Worm (Caenorhabditis elegans) whole organism, L1 larva: ENCODE data around the gene B0250.18.
A peak's percentile ranks its signal among the peaks of the same experiment; 100 is the strongest.

ENCODE experiments used
- F16B12.6 ChIP-seq: fragments of 150-350 bp; optimal IDR thresholded peaks from 2 replicates; lab custom pipeline; 2014; ENCODE audit warnings: missing biosample characterization, missing genetic modification characterization
- aha-1 ChIP-seq: fragments of 150-350 bp; optimal IDR thresholded peaks from 2 replicates; lab custom pipeline; 2014; ENCODE audit warnings: missing biosample characterization, missing genetic modification characterization
- alr-1 ChIP-seq: fragments of 200-800 bp; sonication (Bioruptor generic); optimal IDR thresholded peaks from 2 replicates; lab custom pipeline; 2018; ENCODE audit warnings: borderline replicate concordance, mild to moderate bottlenecking, missing genetic modification characterization, missing compliant biosample characterization
- ama-1 ChIP-seq: fragments of 150-350 bp; optimal IDR thresholded peaks from 2 replicates; lab custom pipeline; 2014
- ceh-8 ChIP-seq: fragments of 200-800 bp; sonication (Bioruptor generic); optimal IDR thresholded peaks from 2 replicates; lab custom pipeline; 2018; ENCODE audit warnings: mild to moderate bottlenecking, missing genetic modification characterization, moderate library complexity, missing compliant biosample characterization
- ceh-88 ChIP-seq: fragments of 200-800 bp; sonication (Bioruptor generic); IDR thresholded peaks from 2 replicates; pipeline ENCODE4 v1.3.6; 2022; ENCODE audit warnings: missing genetic modification characterization, missing compliant biosample characterization
- ceh-90 ChIP-seq: sonication (generic microtip); optimal IDR thresholded peaks from 2 replicates; lab custom pipeline; 2016; ENCODE audit warnings: missing genetic modification characterization, missing compliant biosample characterization
- dsc-1 ChIP-seq: sonication (generic microtip); optimal IDR thresholded peaks from 2 replicates; lab custom pipeline; 2016; ENCODE audit warnings: mild to moderate bottlenecking, missing genetic modification characterization, missing compliant biosample characterization
- efl-1 ChIP-seq, 4 experiments: fragments of 150-350 bp; optimal IDR thresholded peaks in 3 of 4; peaks in 1 of 4; 1 replicate in 1 of 4; 2 replicates in 3 of 4; lab custom pipeline; 2014; ENCODE audit warnings: missing biosample characterization in 2 of 4, missing genetic modification characterization in 2 of 4, missing genetic modification reagents in 2 of 4
- egl-13 ChIP-seq: sonication (generic microtip); optimal IDR thresholded peaks from 2 replicates; lab custom pipeline; 2016; ENCODE audit warnings: missing genotype, missing genetic modification reagents, missing genetic modification characterization, missing compliant biosample characterization
- elt-2 ChIP-seq: sonication (generic microtip); optimal IDR thresholded peaks from 2 replicates; lab custom pipeline; 2016; ENCODE audit warnings: missing genetic modification characterization, mild to moderate bottlenecking, inconsistent platforms, missing compliant biosample characterization, missing genetic modification reagents
- elt-3 ChIP-seq, 6 experiments: fragments of 150-350 bp in 1 of 6; sonication (generic microtip); optimal IDR thresholded peaks; 2 replicates each; lab custom pipeline; 2017 to 2018; ENCODE audit warnings: missing biosample characterization in 6 of 6, missing genetic modification characterization in 6 of 6, inconsistent platforms in 1 of 6
- fkh-4 ChIP-seq: sonication (generic microtip); optimal IDR thresholded peaks from 2 replicates; lab custom pipeline; 2016; ENCODE audit warnings: missing compliant biosample characterization, missing genetic modification characterization, borderline replicate concordance
- fkh-8 ChIP-seq: sonication (generic microtip); optimal IDR thresholded peaks from 2 replicates; lab custom pipeline; 2016; ENCODE audit warnings: mild to moderate bottlenecking, missing genetic modification characterization, missing compliant biosample characterization
- grh-1 ChIP-seq: fragments of 200-800 bp; sonication (Bioruptor generic); IDR thresholded peaks from 2 replicates; pipeline ENCODE4 v1.3.6; 2022; ENCODE audit warnings: missing genetic modification reagents, missing genetic modification characterization, missing compliant biosample characterization
- hlh-17 ChIP-seq: fragments of 200-800 bp; sonication (Bioruptor generic); optimal IDR thresholded peaks from 2 replicates; lab custom pipeline; 2018; ENCODE audit warnings: missing genetic modification characterization, mild to moderate bottlenecking, missing compliant biosample characterization, moderate library complexity, borderline replicate concordance
- irx-1 ChIP-seq: sonication (generic microtip); optimal IDR thresholded peaks from 2 replicates; lab custom pipeline; 2016; ENCODE audit warnings: missing genetic modification characterization, missing compliant biosample characterization
- jun-1 ChIP-seq: fragments of 150-350 bp; optimal IDR thresholded peaks from 2 replicates; lab custom pipeline; 2014; ENCODE audit warnings: missing biosample characterization, missing genetic modification reagents, missing genetic modification characterization
- lin-13 ChIP-seq: fragments of 150-350 bp; optimal IDR thresholded peaks from 2 replicates; lab custom pipeline; 2014; ENCODE audit warnings: missing biosample characterization, missing genetic modification reagents, missing genetic modification characterization
- lin-35 ChIP-seq, 2 experiments: fragments of 150-350 bp; optimal IDR thresholded peaks; 2 replicates each; lab custom pipeline; 2014; ENCODE audit warnings: missing biosample characterization in 2 of 2, missing genetic modification characterization in 2 of 2, missing genetic modification reagents in 2 of 2
- lir-3 ChIP-seq: sonication (generic microtip); optimal IDR thresholded peaks from 2 replicates; lab custom pipeline; 2016; ENCODE audit warnings: mild to moderate bottlenecking, missing genetic modification characterization, moderate library complexity, missing compliant biosample characterization; ENCODE audit not compliant: poor library complexity
- mab-9 ChIP-seq: fragments of 200-800 bp; sonication (Bioruptor generic); IDR thresholded peaks from 2 replicates; pipeline ENCODE4 v1.3.6; 2022; ENCODE audit warnings: missing genetic modification reagents, missing genetic modification characterization, missing compliant biosample characterization
- nhr-47 ChIP-seq: sonication (generic microtip); optimal IDR thresholded peaks from 2 replicates; lab custom pipeline; 2016; ENCODE audit warnings: mild to moderate bottlenecking, missing genetic modification characterization, moderate library complexity, missing compliant biosample characterization
- nhr-71 ChIP-seq: sonication (generic microtip); optimal IDR thresholded peaks from 2 replicates; lab custom pipeline; 2016; ENCODE audit warnings: mild to moderate bottlenecking, missing genetic modification characterization, moderate library complexity, missing compliant biosample characterization
- nhr-77 ChIP-seq: fragments of 150-350 bp; optimal IDR thresholded peaks from 2 replicates; lab custom pipeline; 2014; ENCODE audit warnings: missing biosample characterization, missing genetic modification characterization
- nhr-84 ChIP-seq: sonication (generic microtip); optimal IDR thresholded peaks from 2 replicates; lab custom pipeline; 2017; ENCODE audit warnings: missing biosample characterization, missing genetic modification characterization
- nhr-85 ChIP-seq: sonication (generic microtip); peaks from one replicate; lab custom pipeline; 2016; ENCODE audit warnings: missing genetic modification characterization, inconsistent platforms, missing compliant biosample characterization
- pax-3 ChIP-seq: fragments of 200-800 bp; sonication (Bioruptor generic); optimal IDR thresholded peaks from 2 replicates; lab custom pipeline; 2018; ENCODE audit warnings: mild to moderate bottlenecking, missing genetic modification characterization, moderate library complexity, missing compliant biosample characterization
- sox-4 ChIP-seq: sonication (generic microtip); optimal IDR thresholded peaks from 2 replicates; lab custom pipeline; 2016; ENCODE audit warnings: missing genetic modification characterization, missing compliant biosample characterization
- swsn-7 ChIP-seq: sonication (generic microtip); optimal IDR thresholded peaks from 2 replicates; lab custom pipeline; 2016; ENCODE audit warnings: missing genetic modification characterization, missing compliant biosample characterization
- tbx-2 ChIP-seq: sonication (generic microtip); optimal IDR thresholded peaks from 2 replicates; lab custom pipeline; 2016; ENCODE audit warnings: missing genetic modification characterization, missing compliant biosample characterization
- unc-30 ChIP-seq: sonication (generic microtip); optimal IDR thresholded peaks from 2 replicates; lab custom pipeline; 2017; ENCODE audit warnings: missing biosample characterization, missing genetic modification characterization
- unc-62 ChIP-seq: fragments of 150-350 bp; optimal IDR thresholded peaks from 2 replicates; lab custom pipeline; 2014; ENCODE audit warnings: missing biosample characterization, missing genetic modification reagents, missing genetic modification characterization
- unc-98 ChIP-seq: fragments of 200-800 bp; sonication (Bioruptor generic); IDR thresholded peaks from 2 replicates; pipeline ENCODE4 v1.3.6; 2022; ENCODE audit warnings: missing genetic modification characterization, missing compliant biosample characterization
- vab-15 ChIP-seq: sonication (generic microtip); optimal IDR thresholded peaks from 2 replicates; lab custom pipeline; 2017; ENCODE audit warnings: missing genotype, mild to moderate bottlenecking, missing genetic modification characterization, missing compliant biosample characterization
- xbp-1 ChIP-seq: sonication (generic microtip); optimal IDR thresholded peaks from 2 replicates; lab custom pipeline; 2016; ENCODE audit warnings: missing genetic modification characterization, missing compliant biosample characterization
- ztf-11 ChIP-seq, 2 experiments: sonication (generic microtip); optimal IDR thresholded peaks; 2 replicates each; lab custom pipeline; 2016 to 2017; ENCODE audit warnings: missing genetic modification characterization in 2 of 2, missing biosample characterization in 1 of 2, missing compliant biosample characterization in 1 of 2

Gene B0250.18

DNA sequence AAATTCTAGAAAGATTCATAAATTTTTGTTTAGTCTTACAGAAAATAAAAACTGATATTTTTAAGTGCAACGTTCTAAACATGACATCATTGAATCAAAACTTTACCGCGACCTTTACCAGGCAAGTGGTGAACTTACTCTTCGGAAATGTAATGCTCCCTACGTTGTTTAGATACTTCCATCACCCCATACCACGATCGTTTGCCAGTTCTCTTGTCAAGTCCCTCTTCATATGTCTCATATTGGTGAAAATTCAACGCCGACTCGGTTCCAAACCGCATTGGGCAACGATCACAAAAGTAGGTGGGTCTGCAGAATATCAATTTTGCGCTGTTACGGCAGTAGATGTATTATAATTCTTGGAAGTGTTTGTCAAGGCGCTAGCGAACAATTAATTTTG, at the start of gene B0250.18:
B0250.18 (minus strand) TSS at position 101 of the 400 bp plus-strand sequence.
- TF ChIP-seq xbp-1 (no peak), aha-1 (tag; lab: Kevin White, UChicago) (no peak), swsn-7 (no peak), grh-1 (GFP tag; lab: Robert Waterston, UW) (no peak), lin-35 (GFP tag; optimal IDR thresholded peaks at IDR 0.05; lab: Kevin White, UChicago) (no peak), sox-4 (tag; lab: Kevin White, UChicago) (no peak), F16B12.6 (tag; lab: Kevin White, UChicago) (no peak), ceh-90 (tag; lab: Kevin White, UChicago) (no peak), jun-1 (tag; lab: Kevin White, UChicago) (no peak), ama-1 (no peak), egl-13 (tag; lab: Kevin White, UChicago) (no peak), nhr-84 (tag; lab: Kevin White, UChicago) (no peak), nhr-77 (tag; lab: Kevin White, UChicago) (no peak)

DNA sequence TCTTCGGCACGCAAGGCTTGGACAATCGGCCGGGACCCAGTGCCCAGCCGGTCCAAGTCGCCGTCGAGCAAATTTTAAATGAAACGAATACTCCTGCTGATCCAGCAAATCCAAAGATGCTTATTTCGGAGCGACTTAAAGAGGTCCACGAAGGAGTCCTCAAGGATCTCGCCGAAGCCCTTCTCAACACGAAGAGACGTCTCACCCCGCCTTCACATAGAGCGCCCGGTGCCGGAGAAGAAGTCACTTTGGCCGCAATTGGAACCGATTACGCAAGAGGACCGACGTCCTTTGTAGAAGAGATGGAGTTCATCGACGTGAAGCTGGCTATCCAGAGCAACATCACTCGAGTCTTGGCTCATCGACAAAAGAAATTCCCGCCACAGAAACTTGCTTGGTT, 48.7 kb upstream of the B0250.18 start:
- TF ChIP-seq hlh-17 (GFP tag; lab: Kevin White, UChicago), result no peak
- TF ChIP-seq efl-1 (optimal IDR thresholded peaks at IDR 0.05; lab: Kevin White, UChicago), result no peak
- peak in 1 of 2 experiments; percentile 52 for TF ChIP-seq efl-1 (GFP tag; optimal IDR thresholded peaks at IDR 0.05 in 1 of 2; lab: Kevin White, UChicago)
- TF ChIP-seq unc-62 (GFP tag; lab: Kevin White, UChicago), result no peak
- TF ChIP-seq nhr-71, result no peak

DNA sequence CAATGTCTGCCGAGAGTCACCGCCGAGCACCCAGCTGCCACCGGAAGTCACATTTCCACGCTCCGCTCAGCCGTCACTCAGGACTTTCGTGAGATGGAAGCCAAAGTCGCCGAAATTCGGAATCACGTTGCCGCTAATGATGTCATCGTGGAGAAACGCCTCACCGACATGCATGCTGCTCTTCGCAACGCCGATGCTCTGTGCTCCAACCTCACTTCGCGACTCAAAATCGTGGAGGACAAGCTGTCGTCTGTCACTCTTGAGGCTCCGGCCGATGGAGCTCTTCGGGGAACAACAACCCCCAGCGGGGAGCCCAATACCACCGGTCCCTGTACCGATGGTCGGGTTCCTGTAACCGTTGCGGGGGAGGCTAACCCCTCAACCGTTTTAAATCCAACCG, 45.8 kb upstream of the B0250.18 start:
- TF ChIP-seq ceh-88 (GFP tag; lab: Robert Waterston, UW) (no peak), nhr-85 (tag; lab: Kevin White, UChicago) (peak; percentile 16)

DNA sequence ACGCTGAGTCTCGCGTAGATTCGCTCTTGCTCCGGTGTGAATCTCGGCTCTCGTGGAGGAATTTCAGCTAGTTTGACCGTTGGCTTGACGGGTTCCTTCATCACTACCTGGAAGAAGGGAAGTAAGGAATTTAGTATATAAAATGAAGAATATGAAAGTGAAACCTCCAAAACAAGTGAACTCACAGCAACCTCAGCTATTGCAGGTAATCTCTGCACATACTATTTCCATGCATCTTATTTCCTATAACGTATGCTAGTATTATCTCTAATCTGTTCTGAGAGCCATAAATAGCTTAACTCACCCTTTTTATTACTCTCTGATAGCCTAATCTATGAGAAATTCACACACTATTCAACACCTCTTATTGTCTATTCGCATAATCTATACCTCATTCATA, 44.3 kb upstream of the B0250.18 start, which contains the start of gene Y38H6C.4:
Y38H6C.4 (minus strand) TSS at position 101 of the 400 bp plus-strand sequence.
- TF ChIP-seq fkh-8 (tag; lab: Kevin White, UChicago) (no peak), nhr-84 (tag; lab: Kevin White, UChicago) (no peak), dsc-1 (tag; lab: Kevin White, UChicago) (no peak), ceh-90 (tag; lab: Kevin White, UChicago) (no peak), F16B12.6 (tag; lab: Kevin White, UChicago) (no peak), pax-3 (no peak), fkh-4 (tag; lab: Kevin White, UChicago) (no peak), alr-1 (tag; lab: Kevin White, UChicago) (no peak), elt-3 (tag; optimal IDR thresholded peaks at IDR 0.05; lab: Kevin White, UChicago) (no peak), mab-9 (no peak), lin-13 (GFP tag; lab: Kevin White, UChicago) (no peak), jun-1 (tag; lab: Kevin White, UChicago) (no peak)

DNA sequence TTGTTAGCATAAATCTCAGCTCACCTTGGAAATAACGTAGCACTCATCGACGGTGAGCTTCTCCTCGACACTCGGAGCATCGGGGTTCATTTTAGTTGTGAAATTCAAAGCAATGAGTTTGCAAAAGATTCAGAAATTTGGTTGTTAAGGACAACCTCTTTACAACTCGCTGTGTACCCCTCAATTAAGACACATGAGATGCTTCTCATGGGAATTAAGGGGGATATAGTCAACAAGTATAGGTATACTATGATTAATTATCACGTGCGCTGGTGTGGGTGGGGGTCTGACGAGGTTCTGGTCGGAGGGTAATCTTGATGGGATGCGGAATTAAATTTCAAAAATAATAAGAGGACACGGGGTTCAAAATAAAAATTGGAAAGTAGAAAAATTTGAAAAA, 39.7 kb upstream of the B0250.18 start, which contains the start of gene dct-14:
dct-14 (minus strand) TSS at position 101 of the 400 bp plus-strand sequence.
- no peak for TF ChIP-seq tbx-2
- peak; percentile 14 for TF ChIP-seq fkh-8 (tag; lab: Kevin White, UChicago)
- TF ChIP-seq efl-1 (optimal IDR thresholded peaks at IDR 0.05; lab: Kevin White, UChicago), result no peak
- TF ChIP-seq efl-1 (GFP tag; optimal IDR thresholded peaks at IDR 0.05 in 1 of 2; lab: Kevin White, UChicago), result peak in 1 of 2 experiments; percentile 1
- no peak for TF ChIP-seq vab-15 (tag; lab: Kevin White, UChicago)

DNA sequence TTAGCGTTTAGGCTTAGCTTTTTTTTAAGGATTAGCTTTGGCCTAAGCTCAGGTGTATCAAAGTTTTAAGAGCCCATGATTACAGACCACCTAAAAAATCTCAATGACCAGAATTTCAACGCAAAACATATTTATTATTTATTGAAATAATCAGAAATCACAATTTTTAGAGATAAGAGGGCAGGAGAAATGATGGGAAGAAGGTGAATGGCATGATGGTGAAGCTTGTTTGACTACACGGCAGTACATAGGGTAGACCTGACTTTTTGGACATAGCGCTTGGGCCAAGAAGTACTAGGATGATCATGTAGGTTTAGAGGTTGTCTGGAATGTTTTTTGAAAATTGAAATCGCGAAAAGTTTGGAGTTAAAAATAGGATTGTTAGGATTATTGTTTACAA, 38.9 kb upstream of the B0250.18 start:
- no peak for TF ChIP-seq nhr-47 (tag; lab: Kevin White, UChicago)
- TF ChIP-seq ceh-8 (GFP tag; lab: Kevin White, UChicago), result no peak
- TF ChIP-seq ztf-11 (tag; optimal IDR thresholded peaks at IDR 0.05; lab: Kevin White, UChicago), result no peak
- TF ChIP-seq lin-35 (GFP tag; optimal IDR thresholded peaks at IDR 0.05; lab: Kevin White, UChicago), result no peak
- no peak for TF ChIP-seq elt-2 (tag; lab: Kevin White, UChicago)
- no peak for TF ChIP-seq irx-1 (tag; lab: Kevin White, UChicago)
- no peak for TF ChIP-seq lir-3 (tag; lab: Kevin White, UChicago)
- TF ChIP-seq unc-30 (tag; lab: Kevin White, UChicago), result no peak
- no peak for TF ChIP-seq unc-98 (GFP tag; lab: Robert Waterston, UW)
